Worm (Caenorhabditis elegans) whole organism, mixed stage, embryonic: ENCODE measurements around the gene C36A4.10.

Experiments used
- bed-3 ChIP-seq: fragments of 200-800 bp; sonication (Bioruptor generic); optimal IDR thresholded peaks from 3 replicates; lab custom pipeline; 2018; ENCODE audit warnings: mild to moderate bottlenecking, missing genetic modification characterization, moderate library complexity, missing compliant biosample characterization
- blmp-1 ChIP-seq: fragments of 150-350 bp; optimal IDR thresholded peaks from 2 replicates; lab custom pipeline; 2014; ENCODE audit warnings: missing biosample characterization, missing genetic modification characterization
- ceh-83 ChIP-seq: fragments of 200-800 bp; sonication (Bioruptor generic); optimal IDR thresholded peaks from 2 replicates; lab custom pipeline; 2018; ENCODE audit warnings: mild to moderate bottlenecking, missing genetic modification characterization, missing compliant biosample characterization
- ham-2 ChIP-seq: fragments of 200-800 bp; sonication (Bioruptor generic); optimal IDR thresholded peaks from 2 replicates; lab custom pipeline; 2018; ENCODE audit warnings: mild to moderate bottlenecking, missing genetic modification characterization, missing compliant biosample characterization
- mep-1 ChIP-seq: fragments of 150-350 bp; optimal IDR thresholded peaks from 2 replicates; lab custom pipeline; 2017; ENCODE audit warnings: missing biosample characterization, missing genetic modification reagents, missing genetic modification characterization, inconsistent platforms
- nhr-237 ChIP-seq: fragments of 150-350 bp; optimal IDR thresholded peaks from 2 replicates; lab custom pipeline; 2014; ENCODE audit warnings: missing biosample characterization, missing genetic modification characterization
- nhr-28 ChIP-seq: fragments of 150-350 bp; optimal IDR thresholded peaks from 2 replicates; lab custom pipeline; 2014; ENCODE audit warnings: missing biosample characterization, missing genetic modification characterization
- pha-4 ChIP-seq: fragments of 150-350 bp; optimal IDR thresholded peaks from 2 replicates; lab custom pipeline; 2018; ENCODE audit warnings: missing biosample characterization, missing genetic modification reagents, missing genetic modification characterization
- snpc-4 ChIP-seq: fragments of 150-350 bp; optimal IDR thresholded peaks from 2 replicates; lab custom pipeline; 2014; ENCODE audit warnings: missing biosample characterization, missing genetic modification characterization
- zip-8 ChIP-seq: fragments of 150-350 bp; optimal IDR thresholded peaks from 2 replicates; lab custom pipeline; 2014; ENCODE audit warnings: missing biosample characterization, missing genetic modification characterization

ce11 chrIII:3803113-3803512 lies 28.2 kb downstream of the C36A4.10 start:
- TF ChIP-seq snpc-4, result no peak
- no peak for TF ChIP-seq bed-3
- TF ChIP-seq mep-1 (tag; lab: Kevin White, UChicago), result no peak
- no peak for TF ChIP-seq ham-2 (GFP tag; lab: Kevin White, UChicago)
- TF ChIP-seq nhr-28, result no peak
- no peak for TF ChIP-seq zip-8
- no peak for TF ChIP-seq blmp-1 (tag; lab: Kevin White, UChicago)
- TF ChIP-seq ceh-83 (GFP tag; lab: Kevin White, UChicago), result no peak
- TF ChIP-seq pha-4 (tag; lab: Kevin White, UChicago), result no peak
- no peak for TF ChIP-seq nhr-237 (tag; lab: Kevin White, UChicago)
